Worm (Caenorhabditis elegans): ENCODE data around the gene cox-17.

The cox-17 gene

DNA sequence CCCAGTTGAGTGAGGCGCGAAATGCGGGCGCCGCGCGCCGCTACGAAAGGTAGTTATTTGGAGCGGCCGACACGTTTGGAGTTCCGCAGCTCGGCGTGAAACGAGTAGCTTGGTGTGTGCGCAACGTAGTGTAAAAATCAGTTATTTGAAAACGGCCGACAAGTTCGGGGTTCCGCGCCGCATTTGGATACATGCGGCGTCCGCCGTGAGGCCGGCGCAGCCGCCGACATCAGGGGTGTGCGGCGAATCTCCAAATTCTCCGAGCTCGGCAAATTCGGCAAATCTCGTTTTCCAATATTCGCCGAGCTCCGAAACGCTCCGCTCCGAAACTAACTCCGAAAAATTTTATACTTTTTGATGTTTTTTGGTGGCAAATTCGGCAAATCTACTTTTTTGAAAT is 32.8 kb upstream of the cox-17 start:
- TF ChIP-seq Y22D7AL.16 (tag; optimal IDR thresholded peaks at IDR 0.05), result no peak
- no peak for TF ChIP-seq ceh-6 (GFP tag; optimal IDR thresholded peaks at IDR 0.05)
- no peak for TF ChIP-seq unc-3 (GFP tag; conservative IDR thresholded peaks at IDR 0.05)
- TF ChIP-seq unc-3 (tag; optimal IDR thresholded peaks at IDR 0.05), result no peak
- TF ChIP-seq sox-2 (GFP tag; IDR thresholded peaks at IDR 0.05), result no peak
- no peak for TF ChIP-seq pag-3 (tag; optimal IDR thresholded peaks at IDR 0.05; ENCODE audit: borderline replicate concordance)
- no peak for TF ChIP-seq pat-9 (tag; optimal IDR thresholded peaks at IDR 0.05)

DNA sequence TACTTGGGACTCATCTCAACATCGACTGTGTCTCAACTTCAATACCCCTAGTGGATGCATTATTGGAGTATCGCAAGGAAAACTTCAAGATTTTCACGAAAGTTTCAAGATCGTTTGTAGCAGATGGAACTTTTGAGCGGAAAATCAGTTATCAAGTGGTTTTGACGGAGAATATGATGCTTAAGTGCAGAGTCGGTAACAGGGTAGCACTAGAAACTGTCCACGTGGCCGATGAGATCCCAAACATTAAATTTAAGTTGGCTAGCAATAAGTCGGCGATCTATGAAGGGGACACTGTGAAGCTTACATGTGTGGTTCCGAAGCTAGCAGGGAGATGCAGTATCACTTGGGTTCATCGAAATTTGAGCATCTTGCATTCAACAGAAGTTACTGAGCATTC is 31.6 kb upstream of the cox-17 start:
- no peak for TF ChIP-seq fkh-6 (tag; optimal IDR thresholded peaks at IDR 0.05)
- TF ChIP-seq odd-2 (tag; optimal IDR thresholded peaks at IDR 0.05), result no peak
- TF ChIP-seq ref-2 (tag; optimal IDR thresholded peaks at IDR 0.05), result no peak
- TF ChIP-seq zip-5 (tag; optimal IDR thresholded peaks at IDR 0.05), result no peak
- TF ChIP-seq C08G9.2 (tag; optimal IDR thresholded peaks at IDR 0.05), result no peak
- no peak for TF ChIP-seq dve-1 (tag; optimal IDR thresholded peaks at IDR 0.05)
- no peak for TF ChIP-seq pag-3 (tag; optimal IDR thresholded peaks at IDR 0.05; ENCODE audit: borderline replicate concordance)
- TF ChIP-seq unc-3 (GFP tag; conservative IDR thresholded peaks at IDR 0.05), result no peak
- no peak for TF ChIP-seq unc-3 (tag; optimal IDR thresholded peaks at IDR 0.05)
- TF ChIP-seq ceh-19 (GFP tag; optimal IDR thresholded peaks at IDR 0.05), result no peak
- TF ChIP-seq ets-4 (tag; optimal IDR thresholded peaks at IDR 0.05), result no peak
- no peak for TF ChIP-seq nhr-232 (tag; optimal IDR thresholded peaks at IDR 0.05)
- no peak for TF ChIP-seq npax-4 (tag; optimal IDR thresholded peaks at IDR 0.05)

DNA sequence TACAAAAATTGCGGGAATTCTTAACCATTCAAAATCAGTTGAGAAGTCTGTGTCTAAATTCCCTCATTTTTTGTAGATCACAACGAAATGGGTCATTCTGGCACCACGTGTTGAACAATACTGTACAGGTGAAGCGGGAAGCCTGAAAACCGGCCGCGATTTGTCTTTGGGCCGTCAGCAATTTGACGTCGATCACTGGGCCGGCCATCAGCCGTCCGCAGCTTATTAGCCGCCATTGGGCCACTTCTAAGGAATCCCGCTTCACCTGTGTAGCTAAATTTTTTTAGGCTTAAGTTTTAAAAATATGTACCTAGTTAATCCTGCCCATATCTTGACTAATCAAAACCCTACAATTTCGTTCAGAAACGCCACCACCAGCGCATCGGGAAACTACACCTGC is 31.1 kb upstream of the cox-17 start:
- TF ChIP-seq ceh-9 (tag; optimal IDR thresholded peaks at IDR 0.05) (no peak), elt-2 (tag; optimal IDR thresholded peaks at IDR 0.05) (no peak), F13H6.1 (tag; optimal IDR thresholded peaks at IDR 0.05) (no peak), hlh-8 (tag; optimal IDR thresholded peaks at IDR 0.05) (no peak), sox-4 (tag; optimal IDR thresholded peaks at IDR 0.05) (no peak), lim-6 (tag; optimal IDR thresholded peaks at IDR 0.05) (peak; percentile 3)

DNA sequence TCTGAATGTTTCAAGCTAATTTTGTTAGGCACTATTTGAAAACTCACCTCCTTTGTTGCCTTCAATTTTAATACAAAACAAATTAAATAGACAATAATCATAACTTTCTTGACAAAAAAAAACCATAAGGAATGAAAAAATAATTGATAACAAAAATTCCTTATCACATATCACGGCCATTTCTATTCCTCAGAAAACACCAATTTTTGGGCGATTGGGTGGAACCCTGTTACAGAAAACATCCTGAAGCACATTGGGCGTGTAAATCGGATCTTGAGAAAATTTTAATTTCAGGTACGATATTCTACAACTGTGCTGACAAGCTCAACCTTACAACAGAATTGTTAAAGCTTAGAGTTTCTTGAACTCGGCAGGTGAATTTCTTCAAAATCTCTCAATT is 26.0 kb upstream of the cox-17 start, which contains the start of gene F40G9.8:
TSS of gene F40G9.8 (minus strand) at position 101 of the 400 bp plus-strand sequence.
- TF ChIP-seq K09A11.1 (tag; optimal IDR thresholded peaks at IDR 0.05; ENCODE audit: insufficient read depth) (no peak), ceh-19 (GFP tag; optimal IDR thresholded peaks at IDR 0.05) (no peak), elt-2 (tag; optimal IDR thresholded peaks at IDR 0.05) (no peak), che-1 (tag; optimal IDR thresholded peaks at IDR 0.05) (no peak), pax-1 (tag; optimal IDR thresholded peaks at IDR 0.05) (no peak), ceh-6 (GFP tag; optimal IDR thresholded peaks at IDR 0.05) (no peak), C38D4.7 (GFP tag; optimal IDR thresholded peaks at IDR 0.05) (no peak), hlh-8 (tag; optimal IDR thresholded peaks at IDR 0.05) (no peak), ceh-22 (tag; optimal IDR thresholded peaks at IDR 0.05) (no peak), ceh-18 (tag; optimal IDR thresholded peaks at IDR 0.05) (no peak), K02D7.2 (tag; optimal IDR thresholded peaks at IDR 0.05) (no peak), gmeb-2 (tag; optimal IDR thresholded peaks at IDR 0.05) (no peak), eyg-1 (tag; optimal IDR thresholded peaks at IDR 0.05) (no peak), nhr-232 (tag; optimal IDR thresholded peaks at IDR 0.05) (no peak), lim-6 (tag; optimal IDR thresholded peaks at IDR 0.05) (no peak), ceh-9 (tag; optimal IDR thresholded peaks at IDR 0.05) (no peak), lin-11 (tag; optimal IDR thresholded peaks at IDR 0.05) (no peak), ama-1 (optimal IDR thresholded peaks at IDR 0.05) (no peak), unc-86 (tag; optimal IDR thresholded peaks at IDR 0.05) (no peak), ceh-14 (tag; optimal IDR thresholded peaks at IDR 0.05) (no peak)

DNA sequence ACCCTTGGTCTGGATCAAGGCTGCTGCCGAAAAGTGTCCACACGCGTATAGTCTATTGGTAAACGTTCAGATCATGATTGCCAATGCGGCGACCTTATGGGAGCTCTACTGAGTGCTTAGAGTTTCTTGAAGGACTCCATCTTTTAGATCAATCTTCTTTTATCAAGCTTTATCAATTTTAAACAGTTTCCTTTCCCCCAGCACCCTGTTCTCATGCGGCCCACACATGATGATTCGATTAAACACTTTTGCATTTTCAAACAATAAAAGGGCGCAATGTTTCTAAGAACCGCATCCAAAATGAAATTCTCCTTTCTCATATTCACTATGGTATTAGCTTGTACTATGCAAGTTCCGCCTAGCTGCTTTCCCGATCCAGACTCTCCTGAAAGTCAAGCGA is 25.4 kb upstream of the cox-17 start, which contains the start of gene F40G9.7:
TSS of gene F40G9.7 (plus strand) at position 301 of the 400 bp plus-strand sequence.
- no peak for TF ChIP-seq fkh-6 (tag; optimal IDR thresholded peaks at IDR 0.05)
- no peak for TF ChIP-seq hlh-15 (tag; optimal IDR thresholded peaks at IDR 0.05)
- TF ChIP-seq ama-1 (optimal IDR thresholded peaks at IDR 0.05), result no peak
- TF ChIP-seq hlh-6 (tag; optimal IDR thresholded peaks at IDR 0.05), result no peak
- TF ChIP-seq hlh-30 (tag; optimal IDR thresholded peaks at IDR 0.05; ENCODE audit: insufficient read depth), result no peak
- no peak for TF ChIP-seq madf-2 (tag; optimal IDR thresholded peaks at IDR 0.05)
- no peak for TF ChIP-seq npax-4 (tag; optimal IDR thresholded peaks at IDR 0.05)
